Worm (Caenorhabditis elegans): ENCODE measurements around the gene R05G6.1.

R05G6.1 gene

ce11 chrIV:7547843-7548578, 15.6 kb downstream of the R05G6.1 start, which contains the start of the genes cdd-2 and oef-1 (continued):
- TF ChIP-seq akir-1 (GFP tag; optimal IDR thresholded peaks at IDR 0.05), result no peak
- peak; percentile 96 for TF ChIP-seq D2030.7 (GFP tag; IDR thresholded peaks at IDR 0.05)
- no peak for TF ChIP-seq mxl-1 (tag; optimal IDR thresholded peaks at IDR 0.05)
- TF ChIP-seq dox-1 (GFP tag; IDR thresholded peaks at IDR 0.05), result peak; percentile 96
- peak; percentile 56; the same call in 1 of the 2 replicates for TF ChIP-seq Y67H2A.10 (GFP tag; conservative IDR thresholded peaks at IDR 0.05)
- TF ChIP-seq C17E4.6 (GFP tag; IDR thresholded peaks at IDR 0.05), result peak; percentile 78; the same call in 1 of the 2 replicates
- TF ChIP-seq ztf-28 (GFP tag; IDR thresholded peaks at IDR 0.05), result peak; percentile 96
- TF ChIP-seq athp-1 (tag; optimal IDR thresholded peaks at IDR 0.05), result peak; percentile 76
- TF ChIP-seq sea-2 (GFP tag; IDR thresholded peaks at IDR 0.05), result no peak
- peak; percentile 92 for TF ChIP-seq F49E8.2 (tag; optimal IDR thresholded peaks at IDR 0.05; ENCODE audit: insufficient read depth)
- TF ChIP-seq ztf-18 (tag; optimal IDR thresholded peaks at IDR 0.05), result peak; percentile 45
- TF ChIP-seq attf-3 (GFP tag; conservative IDR thresholded peaks at IDR 0.05), result peak; percentile 58
- TF ChIP-seq mes-4 (tag; optimal IDR thresholded peaks at IDR 0.05), result no peak
- TF ChIP-seq ets-4 (GFP tag; optimal IDR thresholded peaks at IDR 0.05), result no peak
- TF ChIP-seq lir-1 (GFP tag; conservative IDR thresholded peaks at IDR 0.05), result peak; percentile 87
- TF ChIP-seq tbx-9 (tag; optimal IDR thresholded peaks at IDR 0.05; ENCODE audit: borderline replicate concordance), result no peak
- TF ChIP-seq pbrm-1 (GFP tag; IDR thresholded peaks at IDR 0.05), result peak; percentile 88
- TF ChIP-seq efl-1 (GFP tag; optimal IDR thresholded peaks at IDR 0.05), result peak; percentile 92
- TF ChIP-seq rec-8 (tag; optimal IDR thresholded peaks at IDR 0.05), result no peak
- TF ChIP-seq ceh-91 (GFP tag; IDR thresholded peaks at IDR 0.05), result peak; percentile 99
- TF ChIP-seq ccch-3 (GFP tag; optimal IDR thresholded peaks at IDR 0.05), result no peak
- no peak for TF ChIP-seq zim-3 (tag; optimal IDR thresholded peaks at IDR 0.05)
- no peak for TF ChIP-seq bed-1 (GFP tag; IDR thresholded peaks at IDR 0.05)
- TF ChIP-seq xnd-1 (tag; optimal IDR thresholded peaks at IDR 0.05), result peak; percentile 87
- no peak for TF ChIP-seq nhr-120 (GFP tag; IDR thresholded peaks at IDR 0.05)
- peak; percentile 96 for TF ChIP-seq lsl-1 (GFP tag; optimal IDR thresholded peaks at IDR 0.05)
- TF ChIP-seq ekl-4 (GFP tag; IDR thresholded peaks at IDR 0.05), result peak; percentile 91
- no peak for TF ChIP-seq nfya-2 (GFP tag; IDR thresholded peaks at IDR 0.05)
- no peak for TF ChIP-seq F23B12.7 (tag; optimal IDR thresholded peaks at IDR 0.05; ENCODE audit: insufficient read depth)
- TF ChIP-seq B0019.2 (GFP tag; conservative IDR thresholded peaks at IDR 0.05), result peak; percentile 95
- no peak for TF ChIP-seq hlh-26 (GFP tag; conservative IDR thresholded peaks at IDR 0.05)
- TF ChIP-seq lin-26 (GFP tag; IDR thresholded peaks at IDR 0.05), result peak; percentile 73; the same call in 1 of the 2 replicates
- peak; percentile 29 for TF ChIP-seq snpc-3.4 (tag; optimal IDR thresholded peaks at IDR 0.05)
- no peak for TF ChIP-seq snpc-4 (GFP tag; optimal IDR thresholded peaks at IDR 0.05)
- peak in 3 of 4 experiments; percentile 18 to 61 (median 48) for TF ChIP-seq snpc-4 (tag; optimal IDR thresholded peaks at IDR 0.05)
- TF ChIP-seq hsf-1 (GFP tag; IDR thresholded peaks at IDR 0.05), result peak; percentile 87
- no peak for TF ChIP-seq K12H6.12 (tag; optimal IDR thresholded peaks at IDR 0.05)
- TF ChIP-seq B0336.3 (GFP tag; IDR thresholded peaks at IDR 0.05), result peak; percentile 69; the same call in 1 of the 2 replicates
- TF ChIP-seq lin-54 (GFP tag; optimal IDR thresholded peaks at IDR 0.05), result peak; percentile 76
- peak; percentile 94 for TF ChIP-seq madf-8 (GFP tag; conservative IDR thresholded peaks at IDR 0.05)
- TF ChIP-seq tbp1 (GFP tag; optimal IDR thresholded peaks at IDR 0.05), result peak; percentile 53
- no peak for TF ChIP-seq hlh-12 (tag; optimal IDR thresholded peaks at IDR 0.05)
- TF ChIP-seq bed-2 (GFP tag; IDR thresholded peaks at IDR 0.05), result no peak
- TF ChIP-seq Y53G8AR.9 (GFP tag; conservative IDR thresholded peaks at IDR 0.05), result peak; percentile 77; the same call in 1 of the 2 replicates
- 0 out of 2 replicates have a peak, but pooled peaks have one; percentile 25 for TF ChIP-seq egrh-3 (GFP tag; IDR thresholded peaks at IDR 0.05)
- peak; percentile 96 for TF ChIP-seq madf-3 (GFP tag; IDR thresholded peaks at IDR 0.05)
- TF ChIP-seq Y56A3A.18 (GFP tag; IDR thresholded peaks at IDR 0.05), result no peak
